Fruit fly (Drosophila melanogaster) whole organism, embryonic: ENCODE data around the gene Rnb.
A peak's percentile ranks its signal among the peaks of the same experiment; 100 is the strongest.

Source experiments
- Abd-B ChIP-seq: fragments of 200-800 bp; sonication (Bioruptor generic); optimal IDR thresholded peaks from 2 replicates; lab custom pipeline; 2018; ENCODE audit warnings: missing biosample characterization, mild to moderate bottlenecking, missing genetic modification characterization, moderate library complexity
- BEAF-32 ChIP-seq: fragments of 200-800 bp; sonication (Bioruptor generic); optimal IDR thresholded peaks from 3 replicates; lab custom pipeline; 2017; ENCODE audit warnings: missing biosample characterization, missing genetic modification characterization, mild to moderate bottlenecking, moderate library complexity, missing genetic modification reagents
- Blimp-1 ChIP-seq: fragments of 200-800 bp; sonication (Bioruptor generic); optimal IDR thresholded peaks from 3 replicates; lab custom pipeline; 2018; ENCODE audit warnings: missing biosample characterization, missing genetic modification characterization, mild to moderate bottlenecking, moderate library complexity, missing genetic modification reagents
- CG10267 ChIP-seq: fragments of 200-800 bp; sonication (Bioruptor generic); optimal IDR thresholded peaks from 2 replicates; lab custom pipeline; 2018; ENCODE audit warnings: missing biosample characterization, mild to moderate bottlenecking, missing genetic modification characterization, moderate library complexity
- CG11504 ChIP-seq: fragments of 200-800 bp; sonication (Bioruptor generic); optimal IDR thresholded peaks from 3 replicates; lab custom pipeline; 2019; ENCODE audit warnings: missing biosample characterization, mild to moderate bottlenecking, missing genetic modification characterization, moderate library complexity
- CG12659 ChIP-seq: fragments of 200-800 bp; sonication (Bioruptor generic); optimal IDR thresholded peaks from 3 replicates; lab custom pipeline; 2017; ENCODE audit warnings: mild to moderate bottlenecking, missing biosample characterization, missing genetic modification reagents, missing genetic modification characterization
- CG14441 ChIP-seq: fragments of 200-800 bp; sonication (Bioruptor generic); IDR thresholded peaks from 2 replicates; pipeline ENCODE4 v1.3.6; 2022; ENCODE audit warnings: missing biosample characterization, missing genetic modification characterization
- CG15479 ChIP-seq: fragments of 200-800 bp; sonication (Bioruptor generic); optimal IDR thresholded peaks from 3 replicates; lab custom pipeline; 2019; ENCODE audit warnings: missing biosample characterization, mild to moderate bottlenecking, missing genetic modification characterization, moderate library complexity
- CG15514 ChIP-seq: fragments of 200-800 bp; sonication (Bioruptor generic); optimal IDR thresholded peaks from 3 replicates; lab custom pipeline; 2017; ENCODE audit warnings: missing biosample characterization, missing genetic modification characterization, mild to moderate bottlenecking, moderate library complexity, missing genetic modification reagents
- CG1647 ChIP-seq: fragments of 200-800 bp; sonication (Bioruptor generic); optimal IDR thresholded peaks from 3 replicates; lab custom pipeline; 2016; ENCODE audit warnings: missing biosample characterization, missing genetic modification characterization
- CG17568 ChIP-seq: fragments of 200-800 bp; sonication (Bioruptor generic); optimal IDR thresholded peaks from 2 replicates; lab custom pipeline; 2018; ENCODE audit warnings: missing biosample characterization, mild to moderate bottlenecking, missing genetic modification characterization, moderate library complexity
- CG18764 ChIP-seq: fragments of 200-800 bp; sonication (Bioruptor generic); optimal IDR thresholded peaks from 3 replicates; lab custom pipeline; 2016; ENCODE audit warnings: missing biosample characterization, missing genetic modification characterization
- CG2116 ChIP-seq: fragments of 200-800 bp; sonication (Bioruptor generic); optimal IDR thresholded peaks from 3 replicates; lab custom pipeline; 2018; ENCODE audit warnings: missing biosample characterization, mild to moderate bottlenecking, missing genetic modification characterization
- CG30020 ChIP-seq: fragments of 200-800 bp; optimal IDR thresholded peaks from 2 replicates; lab custom pipeline; 2019; ENCODE audit warnings: missing biosample characterization, mild to moderate bottlenecking, missing genetic modification characterization, moderate library complexity
- CG3065 ChIP-seq: fragments of 200-800 bp; sonication (Bioruptor generic); optimal IDR thresholded peaks from 2 replicates; lab custom pipeline; 2016; ENCODE audit warnings: missing biosample characterization, missing genetic modification characterization
- CG31441 ChIP-seq: fragments of 200-800 bp; sonication (Bioruptor generic); IDR thresholded peaks from 2 replicates; pipeline ENCODE4 v1.3.6; 2022; ENCODE audit warnings: missing biosample characterization, missing genetic modification characterization
- CG34224 ChIP-seq: fragments of 200-800 bp; sonication (Bioruptor generic); IDR thresholded peaks from 3 replicates; pipeline ENCODE4 v1.3.6; 2022; ENCODE audit warnings: missing biosample characterization, missing genetic modification characterization; ENCODE audit not compliant: partially characterized antibody
- CG4854 ChIP-seq: fragments of 200-800 bp; sonication (Bioruptor generic); optimal IDR thresholded peaks from 2 replicates; lab custom pipeline; 2016; ENCODE audit warnings: missing biosample characterization, missing genetic modification characterization, inconsistent platforms
- CG5245 ChIP-seq: fragments of 200-800 bp; sonication (Bioruptor generic); optimal IDR thresholded peaks from 3 replicates; lab custom pipeline; 2016; ENCODE audit warnings: missing biosample characterization, missing genetic modification characterization
- CG6254 ChIP-seq: fragments of 200-800 bp; sonication (Bioruptor generic); optimal IDR thresholded peaks from 3 replicates; lab custom pipeline; 2017; ENCODE audit warnings: mild to moderate bottlenecking, missing biosample characterization, missing genetic modification reagents, missing genetic modification characterization
- CG7372 ChIP-seq: fragments of 200-800 bp; sonication (Bioruptor generic); IDR thresholded peaks from 2 replicates; pipeline ENCODE4 v1.3.6; 2022; ENCODE audit warnings: missing biosample characterization, missing genetic modification characterization
- CG8478 ChIP-seq: fragments of >200 bp; optimal IDR thresholded peaks from 2 replicates; lab custom pipeline; 2018
- CG8924 ChIP-seq: fragments of 200-800 bp; optimal IDR thresholded peaks from 3 replicates; lab custom pipeline; 2019; ENCODE audit warnings: missing biosample characterization, mild to moderate bottlenecking, missing genetic modification characterization, moderate library complexity
- CHES-1-like ChIP-seq: fragments of 200-800 bp; sonication (Bioruptor generic); optimal IDR thresholded peaks from 2 replicates; lab custom pipeline; 2016; ENCODE audit warnings: missing biosample characterization, missing genetic modification characterization
- Chrac-16 ChIP-seq: fragments of 200-800 bp; sonication (Bioruptor generic); optimal IDR thresholded peaks from 3 replicates; lab custom pipeline; 2016; ENCODE audit warnings: missing biosample characterization, missing genetic modification characterization
- CkIIα-i1 ChIP-seq: fragments of 200-800 bp; sonication (Bioruptor generic); IDR thresholded peaks from 2 replicates; pipeline ENCODE4 v1.3.6; 2022; ENCODE audit warnings: missing biosample characterization, missing genetic modification characterization
- Dad ChIP-seq: fragments of 200-800 bp; sonication (Bioruptor generic); optimal IDR thresholded peaks from 3 replicates; lab custom pipeline; 2016; ENCODE audit warnings: missing biosample characterization, missing genetic modification characterization
- Dek ChIP-seq: fragments of 200-800 bp; sonication (Bioruptor generic); optimal IDR thresholded peaks from 3 replicates; lab custom pipeline; 2019; ENCODE audit warnings: missing biosample characterization, mild to moderate bottlenecking, missing genetic modification characterization, moderate library complexity
- Dip2 ChIP-seq: fragments of 200-800 bp; sonication (Bioruptor generic); IDR thresholded peaks from 2 replicates; pipeline ENCODE4 v1.3.6; 2022; ENCODE audit warnings: missing biosample characterization, missing genetic modification characterization
- E2f1 ChIP-seq: fragments of 200-800 bp; sonication (Bioruptor generic); IDR thresholded peaks from 2 replicates; pipeline ENCODE4 v1.3.6; 2022; ENCODE audit warnings: missing biosample characterization, missing genetic modification characterization
- Eip74EF ChIP-seq, 2 experiments: fragments of 200-800 bp in 1 of 2; fragments of >200 bp in 1 of 2; sonication (Bioruptor generic) in 1 of 2; optimal IDR thresholded peaks; 2 replicates each; lab custom pipeline; 2017 to 2019; ENCODE audit warnings: missing biosample characterization in 2 of 2, missing genetic modification characterization in 2 of 2, mild to moderate bottlenecking in 1 of 2, moderate library complexity in 1 of 2
- Hmx ChIP-seq: fragments of 200-800 bp; sonication (Bioruptor generic); optimal IDR thresholded peaks from 2 replicates; lab custom pipeline; 2016; ENCODE audit warnings: missing biosample characterization, missing genetic modification characterization
- Lhr ChIP-seq: fragments of 200-800 bp; sonication (Bioruptor generic); optimal IDR thresholded peaks from 3 replicates; lab custom pipeline; 2017; ENCODE audit warnings: mild to moderate bottlenecking, missing biosample characterization, missing genetic modification reagents, missing genetic modification characterization
- MESR4 ChIP-seq: fragments of 200-800 bp; sonication (Bioruptor generic); optimal IDR thresholded peaks from 2 replicates; lab custom pipeline; 2018; ENCODE audit warnings: missing biosample characterization, mild to moderate bottlenecking, missing genetic modification characterization, moderate library complexity
- Mrtf ChIP-seq: fragments of 200-800 bp; sonication (Bioruptor generic); IDR thresholded peaks from 3 replicates; pipeline ENCODE4 v1.3.6; 2022; ENCODE audit warnings: missing biosample characterization, missing genetic modification characterization
- Oaz ChIP-seq: fragments of 200-800 bp; sonication (Bioruptor generic); IDR thresholded peaks from 2 replicates; pipeline ENCODE4 v1.3.6; 2022; ENCODE audit warnings: missing biosample characterization, missing genetic modification characterization
- Optix ChIP-seq: fragments of 200-800 bp; sonication (Bioruptor generic); IDR thresholded peaks from 3 replicates; pipeline ENCODE4 v1.3.6; 2022; ENCODE audit warnings: missing biosample characterization, missing genetic modification characterization
- Ravus ChIP-seq: fragments of 200-800 bp; sonication (Bioruptor generic); IDR thresholded peaks from 2 replicates; pipeline ENCODE4 v1.3.6; 2022; ENCODE audit warnings: missing biosample characterization, missing genetic modification characterization
- Side ChIP-seq: fragments of 200-800 bp; sonication (Bioruptor generic); optimal IDR thresholded peaks from 2 replicates; lab custom pipeline; 2016; ENCODE audit warnings: missing biosample characterization, missing genetic modification characterization
- bbx ChIP-seq: fragments of 200-800 bp; sonication (Bioruptor generic); IDR thresholded peaks from 2 replicates; pipeline ENCODE4 v1.3.6; 2022; ENCODE audit warnings: missing biosample characterization, missing genetic modification characterization; ENCODE audit not compliant: partially characterized antibody
- caup ChIP-seq: fragments of 200-800 bp; sonication (Bioruptor generic); optimal IDR thresholded peaks from 3 replicates; lab custom pipeline; 2017; ENCODE audit warnings: missing biosample characterization, mild to moderate bottlenecking, missing genetic modification characterization, moderate library complexity; ENCODE audit not compliant: severe bottlenecking
- ci ChIP-seq: fragments of 200-800 bp; sonication (Bioruptor generic); IDR thresholded peaks from 3 replicates; pipeline ENCODE4 v1.3.6; 2022; ENCODE audit warnings: missing biosample characterization, missing genetic modification characterization
- fd96Cb ChIP-seq: fragments of 200-800 bp; sonication (Bioruptor generic); optimal IDR thresholded peaks from 2 replicates; lab custom pipeline; 2018; ENCODE audit warnings: missing biosample characterization, mild to moderate bottlenecking, missing genetic modification characterization, moderate library complexity
- jumu ChIP-seq: fragments of 200-800 bp; sonication (Bioruptor generic); optimal IDR thresholded peaks from 3 replicates; lab custom pipeline; 2016; ENCODE audit warnings: missing biosample characterization, missing genetic modification characterization
- lilli ChIP-seq: fragments of 200-800 bp; sonication (Bioruptor generic); optimal IDR thresholded peaks from 3 replicates; lab custom pipeline; 2016; ENCODE audit warnings: missing biosample characterization, missing genetic modification characterization
- pnt ChIP-seq: fragments of 200-800 bp; sonication (Bioruptor generic); optimal IDR thresholded peaks from 3 replicates; lab custom pipeline; 2016; ENCODE audit warnings: missing biosample characterization, missing genetic modification characterization
- psq ChIP-seq: fragments of 200-800 bp; sonication (Bioruptor generic); optimal IDR thresholded peaks from 2 replicates; lab custom pipeline; 2017; ENCODE audit warnings: missing biosample characterization, missing genetic modification characterization
- tap ChIP-seq: fragments of 200-800 bp; optimal IDR thresholded peaks from 3 replicates; lab custom pipeline; 2019; ENCODE audit warnings: missing biosample characterization, mild to moderate bottlenecking, missing genetic modification characterization, moderate library complexity
- tin ChIP-seq: fragments of 200-800 bp; sonication (Bioruptor generic); optimal IDR thresholded peaks from 3 replicates; lab custom pipeline; 2016; ENCODE audit warnings: missing biosample characterization, missing genetic modification characterization
- tio ChIP-seq: fragments of 200-800 bp; sonication (Bioruptor generic); optimal IDR thresholded peaks from 2 replicates; lab custom pipeline; 2017; ENCODE audit warnings: missing biosample characterization, missing genetic modification characterization, inconsistent platforms
- tna ChIP-seq: fragments of 200-800 bp; sonication (Bioruptor generic); IDR thresholded peaks from 2 replicates; pipeline ENCODE4 v1.3.6; 2022; ENCODE audit warnings: missing biosample characterization, missing genetic modification characterization; ENCODE audit not compliant: partially characterized antibody

Gene Rnb

dm6 chr3R:29771645-29772089 lies 27.5 kb downstream of the Rnb start (continued):
- peak; percentile 80 for TF ChIP-seq bbx (GFP tag; lab: Robert Waterston, UW)
- TF ChIP-seq CG1647 (GFP tag; lab: Kevin White, UChicago): no peak
- no peak for TF ChIP-seq BEAF-32
- TF ChIP-seq CG34224 (GFP tag; lab: Robert Waterston, UW): peak; percentile 87
- no peak for TF ChIP-seq Eip74EF (GFP tag; optimal IDR thresholded peaks at IDR 0.05; lab: Kevin White, UChicago)
- TF ChIP-seq Side: no peak
- TF ChIP-seq CG12659: no peak
- no peak for TF ChIP-seq MESR4 (GFP tag; lab: Kevin White, UChicago)
- TF ChIP-seq Optix (GFP tag; lab: Robert Waterston, UW): no peak
- no peak for TF ChIP-seq tin (GFP tag; lab: Kevin White, UChicago)
- peak; percentile 62; the same call in 1 of the 2 replicates for TF ChIP-seq tna (GFP tag; lab: Robert Waterston, UW)
- no peak for TF ChIP-seq psq
- no peak for TF ChIP-seq CG3065 (GFP tag; lab: Kevin White, UChicago)
- TF ChIP-seq caup: no peak
- peak; percentile 38 for TF ChIP-seq CG17568 (GFP tag; lab: Kevin White, UChicago)
- TF ChIP-seq CG30020 (tag; lab: Kevin White, UChicago): no peak
- no peak for TF ChIP-seq CG15514 (GFP tag; lab: Kevin White, UChicago)
- no peak for TF ChIP-seq tio (GFP tag; lab: Kevin White, UChicago)
- TF ChIP-seq Hmx: no peak
- TF ChIP-seq CG4854: no peak
- peak; percentile 61; the same call in 2 of the 3 replicates for TF ChIP-seq ci (GFP tag; lab: Robert Waterston, UW)
- TF ChIP-seq Lhr (GFP tag; lab: Kevin White, UChicago): no peak
- TF ChIP-seq jumu (GFP tag; lab: Kevin White, UChicago): no peak
- no peak for TF ChIP-seq lilli
- TF ChIP-seq CkIIα-i1 (GFP tag; lab: Robert Waterston, UW): no peak
- no peak for TF ChIP-seq CG8478 (lab: Kevin White, UChicago)
- TF ChIP-seq CHES-1-like (GFP tag; lab: Kevin White, UChicago): no peak
- TF ChIP-seq Abd-B (GFP tag; lab: Kevin White, UChicago): no peak
- TF ChIP-seq pnt (GFP tag; lab: Kevin White, UChicago): no peak
- TF ChIP-seq Dip2 (GFP tag; lab: Robert Waterston, UW): no peak
- no peak for TF ChIP-seq CG7372
- no peak for TF ChIP-seq CG2116 (GFP tag; lab: Kevin White, UChicago)
- no peak for TF ChIP-seq Ravus (GFP tag; lab: Robert Waterston, UW)
- no peak for TF ChIP-seq CG5245 (GFP tag; lab: Kevin White, UChicago)
- no peak for TF ChIP-seq Chrac-16 (GFP tag; lab: Kevin White, UChicago)
- TF ChIP-seq Oaz (GFP tag; lab: Robert Waterston, UW): no peak
- no peak for TF ChIP-seq tap (tag; lab: Kevin White, UChicago)
- TF ChIP-seq CG10267 (tag; lab: Kevin White, UChicago): no peak
- no peak for TF ChIP-seq CG31441 (GFP tag; lab: Robert Waterston, UW)
- no peak for TF ChIP-seq CG6254 (GFP tag; lab: Kevin White, UChicago)
- no peak for TF ChIP-seq fd96Cb (tag; lab: Kevin White, UChicago)
- no peak for TF ChIP-seq Blimp-1 (GFP tag; lab: Kevin White, UChicago)
- TF ChIP-seq CG15479 (GFP tag; lab: Kevin White, UChicago): peak; percentile 65
- TF ChIP-seq Dek (tag; lab: Kevin White, UChicago): no peak
- no peak for TF ChIP-seq CG18764 (GFP tag; lab: Kevin White, UChicago)
- no peak for TF ChIP-seq Mrtf (GFP tag; lab: Robert Waterston, UW)
- TF ChIP-seq CG8924 (tag; lab: Kevin White, UChicago): no peak
- no peak for TF ChIP-seq CG11504 (tag; lab: Kevin White, UChicago)
- TF ChIP-seq E2f1 (GFP tag; lab: Robert Waterston, UW): peak; percentile 46; the same call in 1 of the 2 replicates
- TF ChIP-seq Dad (GFP tag; lab: Kevin White, UChicago): no peak
- no peak for TF ChIP-seq CG14441 (GFP tag; lab: Robert Waterston, UW)
